Worm (Caenorhabditis elegans): Measurements from ENCODE around the gene oac-30.

- TF ChIP-seq hif-1 (tag; optimal IDR thresholded peaks at IDR 0.05): no peak
- TF ChIP-seq nhr-28 (tag; optimal IDR thresholded peaks at IDR 0.05): peak; percentile 52
- TF ChIP-seq snpc-4 (tag; optimal IDR thresholded peaks at IDR 0.05): no peak
- no peak for TF ChIP-seq unc-39 (tag; optimal IDR thresholded peaks at IDR 0.05)
- TF ChIP-seq ztf-11 (tag; optimal IDR thresholded peaks at IDR 0.05): no peak
- 0 out of 2 replicates have a peak, but pooled peaks have one; percentile 18 for TF ChIP-seq nhr-41 (GFP tag; IDR thresholded peaks at IDR 0.05)
- TF ChIP-seq nhr-76 (tag; optimal IDR thresholded peaks at IDR 0.05): no peak
- no peak for TF ChIP-seq lim-7 (GFP tag; IDR thresholded peaks at IDR 0.05)
- peak; percentile 38; the same call in 1 of the 2 replicates for TF ChIP-seq hmg-1.1 (GFP tag; IDR thresholded peaks at IDR 0.05)
Measured at ce11 chrII:1239433-1240020, 27.2 kb downstream of the oac-30 start.
